Fruit fly (Drosophila melanogaster) whole organism, embryonic: ENCODE data around the gene uif.

Experiments
- CG3065 ChIP-seq: fragments of 200-800 bp; sonication (Bioruptor generic); optimal IDR thresholded peaks from 2 replicates; lab custom pipeline; 2016; ENCODE audit warnings: missing biosample characterization, missing genetic modification characterization
- Gug ChIP-seq: fragments of 200-800 bp; sonication (Bioruptor generic); IDR thresholded peaks from 4 replicates; pipeline ENCODE4 v1.3.6; 2022; ENCODE audit warnings: missing biosample characterization, missing genetic modification characterization
- trem ChIP-seq: fragments of 200-800 bp; optimal IDR thresholded peaks from 3 replicates; lab custom pipeline; 2019; ENCODE audit warnings: missing biosample characterization, mild to moderate bottlenecking, missing genetic modification characterization, moderate library complexity

- TF ChIP-seq CG3065 (GFP tag; lab: Kevin White, UChicago) (no peak), trem (no peak), Gug (no peak)
Observed at dm6 chr2L:6960165-6960564, 50.0 kb downstream of the uif start, which contains the start of the genes Atac1 and Hmgcl.
